Worm (Caenorhabditis elegans): ENCODE results near the gene clec-213.

DNA sequence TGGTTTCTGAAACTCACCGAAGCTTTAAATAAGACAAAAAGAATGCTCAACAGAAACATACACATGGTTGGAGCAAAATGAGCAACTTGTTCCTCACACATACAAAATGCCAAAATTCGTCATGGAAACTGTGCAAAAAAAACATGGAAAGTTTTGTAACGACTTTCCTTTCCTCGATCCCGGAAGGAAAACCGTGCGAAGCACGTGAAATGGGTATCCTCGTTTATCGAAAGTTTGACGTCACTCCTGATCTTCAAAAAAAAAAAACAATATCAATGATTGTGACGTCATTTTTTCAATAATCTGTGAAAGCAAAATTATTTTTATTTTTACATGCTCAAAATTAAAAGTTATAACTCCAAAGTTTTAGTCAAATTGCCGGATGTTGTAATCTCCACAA, 34.7 kb upstream of the clec-213 start, which contains the start of gene clec-212:
- TF ChIP-seq dao-5 (tag; optimal IDR thresholded peaks at IDR 0.05) (no peak), him-1 (tag; optimal IDR thresholded peaks at IDR 0.05) (no peak), W03F9.2 (tag; optimal IDR thresholded peaks at IDR 0.05) (no peak)
